Worm (Caenorhabditis elegans) whole organism, L2 larva: ENCODE data around the gene mrpl-51.

ENCODE experiments used
- C34F6.9 ChIP-seq: fragments of 150-350 bp; optimal IDR thresholded peaks from 2 replicates; lab custom pipeline; 2014; ENCODE audit warnings: missing biosample characterization, missing genetic modification characterization
- F13H6.1 ChIP-seq: sonication (generic microtip); optimal IDR thresholded peaks from 2 replicates; lab custom pipeline; 2016; ENCODE audit warnings: missing genetic modification characterization, missing compliant biosample characterization
- R02D3.7 ChIP-seq: fragments of 150-350 bp; optimal IDR thresholded peaks from 2 replicates; lab custom pipeline; 2014; ENCODE audit warnings: missing biosample characterization, missing genetic modification characterization
- alr-1 ChIP-seq: fragments of 150-350 bp; optimal IDR thresholded peaks from 2 replicates; lab custom pipeline; 2014; ENCODE audit warnings: missing biosample characterization, missing genetic modification characterization
- aly-2 ChIP-seq: fragments of 150-350 bp; optimal IDR thresholded peaks from 2 replicates; lab custom pipeline; 2014; ENCODE audit warnings: missing biosample characterization, missing genetic modification characterization
- ama-1 ChIP-seq: fragments of 150-350 bp; optimal IDR thresholded peaks from 2 replicates; lab custom pipeline; 2018; ENCODE audit warnings: inconsistent platforms
- blmp-1 ChIP-seq: sonication (generic microtip); optimal IDR thresholded peaks from 2 replicates; lab custom pipeline; 2017; ENCODE audit warnings: missing genetic modification characterization, mild to moderate bottlenecking, missing compliant biosample characterization, antibody characterized with exemption, moderate library complexity; ENCODE audit not compliant: insufficient read depth
- ceh-16 ChIP-seq: fragments of 150-350 bp; optimal IDR thresholded peaks from 2 replicates; lab custom pipeline; 2014; ENCODE audit warnings: missing biosample characterization, missing genetic modification characterization
- dmd-4 ChIP-seq: sonication (generic microtip); optimal IDR thresholded peaks from 2 replicates; lab custom pipeline; 2017; ENCODE audit warnings: missing biosample characterization, missing genetic modification characterization
- egl-27 ChIP-seq: sonication (generic microtip); optimal IDR thresholded peaks from 3 replicates; lab custom pipeline; 2017; ENCODE audit warnings: missing biosample characterization, missing genetic modification reagents, missing genetic modification characterization
- elt-1 ChIP-seq: fragments of 150-350 bp; optimal IDR thresholded peaks from 2 replicates; lab custom pipeline; 2014; ENCODE audit warnings: missing biosample characterization, missing genetic modification characterization
- elt-3 ChIP-seq: sonication (generic microtip); optimal IDR thresholded peaks from 2 replicates; lab custom pipeline; 2017; ENCODE audit warnings: missing biosample characterization, missing genetic modification characterization
- fos-1 ChIP-seq: fragments of 150-350 bp; optimal IDR thresholded peaks from 2 replicates; lab custom pipeline; 2014; ENCODE audit warnings: missing biosample characterization, missing genetic modification characterization
- gmeb-1 ChIP-seq: fragments of 150-350 bp; optimal IDR thresholded peaks from 2 replicates; lab custom pipeline; 2014; ENCODE audit warnings: missing biosample characterization, missing genetic modification characterization
- lin-11 ChIP-seq: fragments of 150-350 bp; sonication (generic microtip); optimal IDR thresholded peaks from 2 replicates; lab custom pipeline; 2014; ENCODE audit warnings: missing biosample characterization, missing genetic modification characterization, inconsistent platforms, mixed read lengths
- lin-13 ChIP-seq: fragments of 150-350 bp; optimal IDR thresholded peaks from 2 replicates; lab custom pipeline; 2014; ENCODE audit warnings: missing biosample characterization, missing genetic modification reagents, missing genetic modification characterization
- lin-39 ChIP-seq: fragments of 150-350 bp; optimal IDR thresholded peaks from 2 replicates; lab custom pipeline; 2014; ENCODE audit warnings: missing biosample characterization, missing genetic modification reagents, missing genetic modification characterization
- lsy-2 ChIP-seq, 2 experiments: fragments of 150-350 bp in 1 of 2; sonication (generic microtip) in 1 of 2; optimal IDR thresholded peaks; 2 replicates each; lab custom pipeline; 2014 to 2017; ENCODE audit warnings: missing biosample characterization in 2 of 2, missing genetic modification characterization in 2 of 2
- mab-5 ChIP-seq: fragments of 150-350 bp; optimal IDR thresholded peaks from 2 replicates; lab custom pipeline; 2014; ENCODE audit warnings: missing biosample characterization, missing genetic modification characterization
- mbf-1 ChIP-seq: sonication (generic microtip); optimal IDR thresholded peaks from 2 replicates; lab custom pipeline; 2017; ENCODE audit warnings: missing biosample characterization, missing genetic modification characterization
- mdl-1 ChIP-seq, 2 experiments: fragments of 150-350 bp in 1 of 2; sonication (generic microtip) in 1 of 2; optimal IDR thresholded peaks; 2 replicates each; lab custom pipeline; 2017; ENCODE audit warnings: missing biosample characterization in 2 of 2, missing genetic modification characterization in 2 of 2
- nhr-11 ChIP-seq: fragments of 150-350 bp; optimal IDR thresholded peaks from 2 replicates; lab custom pipeline; 2014; ENCODE audit warnings: missing biosample characterization, missing genetic modification characterization
- nhr-12 ChIP-seq: fragments of 150-350 bp; optimal IDR thresholded peaks from 2 replicates; lab custom pipeline; 2014; ENCODE audit warnings: missing biosample characterization, missing genetic modification characterization
- nhr-129 ChIP-seq: fragments of 150-350 bp; optimal IDR thresholded peaks from 2 replicates; lab custom pipeline; 2014; ENCODE audit warnings: missing biosample characterization, missing genetic modification characterization
- nhr-21 ChIP-seq: fragments of 150-350 bp; optimal IDR thresholded peaks from 2 replicates; lab custom pipeline; 2014; ENCODE audit warnings: missing biosample characterization, missing genetic modification characterization
- nhr-23 ChIP-seq: fragments of 150-350 bp; optimal IDR thresholded peaks from 2 replicates; lab custom pipeline; 2014; ENCODE audit warnings: missing biosample characterization, missing genetic modification reagents, missing genetic modification characterization
- nhr-237 ChIP-seq: fragments of 150-350 bp; optimal IDR thresholded peaks from 2 replicates; lab custom pipeline; 2014; ENCODE audit warnings: missing biosample characterization, missing genetic modification characterization
- nhr-25 ChIP-seq: fragments of 150-350 bp; sonication (generic microtip); optimal IDR thresholded peaks from 3 replicates; lab custom pipeline; 2014; ENCODE audit warnings: missing biosample characterization, missing genetic modification characterization
- nhr-6 ChIP-seq: fragments of 150-350 bp; optimal IDR thresholded peaks from 2 replicates; lab custom pipeline; 2014; ENCODE audit warnings: missing biosample characterization, missing genetic modification characterization
- nhr-77 ChIP-seq: fragments of 150-350 bp; optimal IDR thresholded peaks from 2 replicates; lab custom pipeline; 2014; ENCODE audit warnings: missing biosample characterization, missing genetic modification characterization
- skn-1 ChIP-seq: sonication (generic microtip); optimal IDR thresholded peaks from 2 replicates; lab custom pipeline; 2017; ENCODE audit warnings: missing biosample characterization, missing genetic modification characterization
- sma-3 ChIP-seq: sonication (generic microtip); optimal IDR thresholded peaks from 2 replicates; lab custom pipeline; 2016; ENCODE audit warnings: missing genetic modification reagents, missing genetic modification characterization, missing compliant biosample characterization
- sma-9 ChIP-seq, 2 experiments: fragments of 150-350 bp in 1 of 2; sonication (generic microtip) in 1 of 2; optimal IDR thresholded peaks; 2 replicates each; lab custom pipeline; 2014 to 2016; ENCODE audit warnings: missing genetic modification characterization in 2 of 2, mild to moderate bottlenecking in 1 of 2, missing biosample characterization in 1 of 2, missing compliant biosample characterization in 1 of 2, missing genetic modification reagents in 1 of 2, moderate library complexity in 1 of 2
- unc-55 ChIP-seq: fragments of 150-350 bp; sonication (generic microtip); optimal IDR thresholded peaks from 3 replicates; lab custom pipeline; 2014; ENCODE audit warnings: missing biosample characterization, missing genetic modification reagents, missing genetic modification characterization
- unc-62 ChIP-seq: fragments of 150-350 bp; optimal IDR thresholded peaks from 2 replicates; lab custom pipeline; 2014; ENCODE audit warnings: missing biosample characterization, missing genetic modification reagents, missing genetic modification characterization
- zag-1 ChIP-seq: fragments of 150-350 bp; optimal IDR thresholded peaks from 2 replicates; lab custom pipeline; 2014; ENCODE audit warnings: missing biosample characterization, missing genetic modification characterization
- ztf-1 ChIP-seq: fragments of 200-800 bp; sonication (Bioruptor generic); conservative IDR thresholded peaks from 2 replicates; pipeline ENCODE4 v1.3.6; 2022; ENCODE audit warnings: missing genetic modification characterization, missing compliant biosample characterization
- ztf-11 ChIP-seq: sonication (generic microtip); optimal IDR thresholded peaks from 2 replicates; lab custom pipeline; 2017; ENCODE audit warnings: missing biosample characterization, missing genetic modification characterization
- ztf-4 ChIP-seq: fragments of 150-350 bp; optimal IDR thresholded peaks from 2 replicates; lab custom pipeline; 2014; ENCODE audit warnings: missing biosample characterization, missing genetic modification characterization

The mrpl-51 gene

DNA sequence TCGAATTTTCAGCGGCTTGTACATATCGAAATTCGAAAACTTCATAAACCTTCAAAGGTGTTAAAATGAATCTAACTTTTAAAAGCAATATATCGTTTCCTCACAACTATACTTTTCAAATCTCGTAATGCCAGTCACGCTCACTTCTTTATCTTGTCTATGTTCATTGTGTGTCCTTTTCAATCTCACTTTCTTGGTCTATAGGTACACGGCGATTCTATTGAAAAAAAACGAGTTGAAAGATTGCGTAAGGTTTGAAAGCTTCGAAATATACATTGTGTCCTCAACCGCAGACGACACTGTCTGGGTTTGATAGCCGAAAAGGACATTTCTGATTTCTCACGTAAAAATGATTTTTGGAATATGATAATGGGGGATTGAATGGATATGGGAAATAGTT is 12.2 kb upstream of the mrpl-51 start:
- no peak for TF ChIP-seq elt-3
- TF ChIP-seq nhr-11 (tag; lab: Kevin White, UChicago) = no peak
- TF ChIP-seq mab-5 (tag; lab: Kevin White, UChicago) = no peak

ce11 chrIV:12021360-12021759 is 9.8 kb upstream of the mrpl-51 start:
- no peak for TF ChIP-seq nhr-237 (tag; lab: Kevin White, UChicago)
- TF ChIP-seq elt-1 (tag; lab: Kevin White, UChicago) = no peak
- TF ChIP-seq alr-1 = no peak
- TF ChIP-seq unc-55 (GFP tag; lab: Kevin White, UChicago) = no peak
- peak; percentile 71 for TF ChIP-seq ceh-16 (tag; lab: Kevin White, UChicago)
- TF ChIP-seq nhr-23 = no peak
- no peak for TF ChIP-seq skn-1 (tag; lab: Kevin White, UChicago)
- TF ChIP-seq F13H6.1 (tag; lab: Kevin White, UChicago) = no peak
- TF ChIP-seq nhr-11 (tag; lab: Kevin White, UChicago) = no peak
- no peak for TF ChIP-seq lin-39 (tag; lab: Kevin White, UChicago)
- no peak for TF ChIP-seq nhr-6 (tag; lab: Kevin White, UChicago)
- TF ChIP-seq elt-3 = no peak
- no peak for TF ChIP-seq egl-27 (tag; lab: Kevin White, UChicago)
- no peak for TF ChIP-seq mbf-1 (tag; lab: Kevin White, UChicago)
- no peak for TF ChIP-seq lin-13 (GFP tag; lab: Kevin White, UChicago)
- peak; percentile 68 for TF ChIP-seq nhr-21 (tag; lab: Kevin White, UChicago)
- TF ChIP-seq zag-1 (tag; lab: Kevin White, UChicago) = no peak
- TF ChIP-seq mdl-1 (tag; optimal IDR thresholded peaks at IDR 0.05; lab: Kevin White, UChicago) = no peak
- no peak for TF ChIP-seq lsy-2 (tag; optimal IDR thresholded peaks at IDR 0.05; lab: Kevin White, UChicago)
- TF ChIP-seq ztf-1 (GFP tag; lab: Robert Waterston, UW) = no peak
- TF ChIP-seq sma-3 (GFP tag; lab: Kevin White, UChicago) = no peak
- TF ChIP-seq nhr-129 = peak; percentile 57
- TF ChIP-seq aly-2 (tag; lab: Kevin White, UChicago) = no peak
- TF ChIP-seq lin-11 (tag; lab: Kevin White, UChicago) = no peak
- TF ChIP-seq gmeb-1 = no peak
- TF ChIP-seq blmp-1 (tag; lab: Kevin White, UChicago) = peak; percentile 58
- TF ChIP-seq C34F6.9 (tag; lab: Kevin White, UChicago) = no peak
- no peak for TF ChIP-seq unc-62 (GFP tag; lab: Kevin White, UChicago)
- peak; percentile 12 for TF ChIP-seq fos-1 (tag; lab: Kevin White, UChicago)
- TF ChIP-seq ama-1 (lab: Kevin White, UChicago) = no peak
- no peak for TF ChIP-seq ztf-11 (tag; lab: Kevin White, UChicago)
- no peak for TF ChIP-seq ztf-4 (tag; lab: Kevin White, UChicago)
- TF ChIP-seq nhr-12 (tag; lab: Kevin White, UChicago) = no peak
- peak; percentile 80 for TF ChIP-seq nhr-25 (tag; lab: Kevin White, UChicago)
- TF ChIP-seq dmd-4 (tag; lab: Kevin White, UChicago) = no peak
- TF ChIP-seq sma-9 (GFP tag; optimal IDR thresholded peaks at IDR 0.05; lab: Kevin White, UChicago) = peak; percentile 65
- TF ChIP-seq sma-9 (tag; optimal IDR thresholded peaks at IDR 0.05; lab: Kevin White, UChicago) = no peak

- no peak for TF ChIP-seq R02D3.7 (tag; lab: Kevin White, UChicago)
- TF ChIP-seq alr-1 = no peak
- TF ChIP-seq nhr-237 (tag; lab: Kevin White, UChicago) = no peak
- TF ChIP-seq ceh-16 (tag; lab: Kevin White, UChicago) = no peak
- no peak for TF ChIP-seq fos-1 (tag; lab: Kevin White, UChicago)
- peak; percentile 22 for TF ChIP-seq nhr-129
- TF ChIP-seq ztf-1 (GFP tag; lab: Robert Waterston, UW) = no peak
- TF ChIP-seq nhr-77 (tag; lab: Kevin White, UChicago) = no peak
- TF ChIP-seq, all 48 proteins: peak for 1
Measured at ce11 chrIV:12029074-12029473, 2.0 kb upstream of the mrpl-51 start, which contains the start of gene tgn-38. Gene tgn-38 (minus strand): TSS chrIV:12029174.
